Fruit fly (Drosophila melanogaster): Measurements from ENCODE around the gene CG33284.

- TF ChIP-seq CG32121 (GFP tag; IDR thresholded peaks at IDR 0.05) (peak; percentile 31; the same call in 1 of the 2 replicates), Snoo (tag; optimal IDR thresholded peaks at IDR 0.05) (no peak), CG8301 (tag; optimal IDR thresholded peaks at IDR 0.05) (peak; percentile 32), CG4496 (GFP tag; IDR thresholded peaks at IDR 0.05) (no peak), CG12605 (GFP tag; IDR thresholded peaks at IDR 0.05) (no peak), gl (tag; optimal IDR thresholded peaks at IDR 0.05) (no peak), CG8159 (tag; optimal IDR thresholded peaks at IDR 0.05) (no peak), CG9948 (tag; optimal IDR thresholded peaks at IDR 0.05) (no peak)
Measured at dm6 chr3L:21113061-21113460, 10.5 kb upstream of the CG33284 start.
